Worm (Caenorhabditis elegans) whole organism, L4/young adult: ENCODE results near the gene par-5.

Experiments used
- dao-5 ChIP-seq: sonication (generic microtip); optimal IDR thresholded peaks from 2 replicates; lab custom pipeline; 2016; ENCODE audit warnings: missing genotype, missing genetic modification characterization, moderate library complexity, missing compliant biosample characterization
- him-1 ChIP-seq: sonication (generic microtip); optimal IDR thresholded peaks from 2 replicates; lab custom pipeline; 2016; ENCODE audit warnings: missing genotype, missing genetic modification reagents, missing genetic modification characterization, missing compliant biosample characterization

DNA sequence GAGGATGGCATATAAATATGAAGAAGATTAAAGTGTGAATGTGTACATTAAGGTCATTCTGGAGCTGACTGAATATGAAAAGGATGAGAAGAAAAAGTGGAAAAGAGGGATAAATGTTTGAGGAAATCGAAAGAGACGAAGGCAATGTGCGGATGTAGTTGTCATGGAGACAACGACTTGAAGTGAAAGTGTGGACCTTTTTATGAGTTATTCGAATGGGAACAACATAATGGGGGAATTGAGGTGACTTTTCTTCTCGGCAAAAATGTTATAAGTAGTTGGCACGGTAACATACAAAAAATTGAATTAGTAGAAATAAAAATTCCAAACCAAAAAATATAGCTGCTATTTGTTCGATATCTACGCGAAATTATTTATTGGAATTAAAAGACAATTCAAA is 20.6 kb downstream of the par-5 start, which contains the start of gene dyf-18:
- TF ChIP-seq him-1 (tag; lab: Kevin White, UChicago) (no peak), dao-5 (no peak)
